Worm (Caenorhabditis elegans): ENCODE measurements around the gene srx-85.

DNA sequence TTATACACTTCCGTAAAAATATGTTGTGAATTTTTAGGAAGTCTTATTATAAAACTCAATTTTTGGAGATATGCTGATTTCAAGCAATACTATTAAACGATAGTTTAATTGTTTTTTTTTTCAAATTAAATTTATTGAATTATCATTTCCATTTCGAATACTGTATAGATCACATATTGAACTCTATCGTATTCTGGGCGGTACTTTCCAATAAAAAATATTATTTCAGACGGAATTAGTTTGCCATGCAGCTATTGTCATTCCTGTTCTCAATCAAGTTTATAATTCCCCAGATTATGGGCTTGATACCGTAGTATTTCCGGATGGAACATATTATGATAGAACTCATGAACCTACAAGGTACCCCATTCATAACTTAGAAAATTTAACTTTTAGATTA, 22.1 kb downstream of the srx-85 start:
- TF ChIP-seq snpc-4 (tag; optimal IDR thresholded peaks at IDR 0.05) (no peak), elt-3 (tag; optimal IDR thresholded peaks at IDR 0.05) (no peak), lsy-2 (tag; optimal IDR thresholded peaks at IDR 0.05) (no peak), mep-1 (tag; optimal IDR thresholded peaks at IDR 0.05) (no peak), tbx-8 (GFP tag; optimal IDR thresholded peaks at IDR 0.05) (no peak), elt-1 (tag; optimal IDR thresholded peaks at IDR 0.05; ENCODE audit: borderline replicate concordance, insufficient read depth) (no peak), blmp-1 (tag; optimal IDR thresholded peaks at IDR 0.05) (no peak), unc-39 (tag; optimal IDR thresholded peaks at IDR 0.05) (no peak), bed-3 (GFP tag; optimal IDR thresholded peaks at IDR 0.05) (no peak), unc-62 (GFP tag; optimal IDR thresholded peaks at IDR 0.05) (no peak), nhr-28 (tag; optimal IDR thresholded peaks at IDR 0.05) (no peak)
